4 worm cellular contexts compared by ENCODE assay signal in genomic region chrX:12881174-12881573, ce11.
A peak's percentile ranks its signal among the peaks of the same experiment; 100 is the strongest.
TF ChIP-seq lines count a peak whose summit lies in the region.

No protein-coding gene starts in this region.

TF ChIP-seq in whole organism, L1 larva, 84 proteins besides CTCF, POLR2A, EP300 and RAD21:
- TF ChIP-seq lin-14 (GFP tag; optimal IDR thresholded peaks at IDR 0.05; lab: Kevin White, UChicago) (peak; percentile 12), lin-35 (GFP tag; optimal IDR thresholded peaks at IDR 0.05; lab: Kevin White, UChicago) (no peak)

TF ChIP-seq in whole organism, L2 larva, 48 proteins besides CTCF, POLR2A, EP300 and RAD21:
- TF ChIP-seq alr-1 (tag; optimal IDR thresholded peaks at IDR 0.05; lab: Kevin White, UChicago) (no peak), elt-1 (tag; optimal IDR thresholded peaks at IDR 0.05; lab: Kevin White, UChicago) (peak; percentile 34)

TF ChIP-seq in whole organism, L3 larva, 47 proteins besides CTCF, POLR2A, EP300 and RAD21:
- peak; percentile 94 for TF ChIP-seq elt-1 (tag; optimal IDR thresholded peaks at IDR 0.05; lab: Kevin White, UChicago)
- no peak for TF ChIP-seq nhr-11 (tag; optimal IDR thresholded peaks at IDR 0.05; lab: Kevin White, UChicago)
- no peak for TF ChIP-seq elt-3 (tag; optimal IDR thresholded peaks at IDR 0.05; lab: Kevin White, UChicago)
- no peak for TF ChIP-seq ceh-9 (tag; optimal IDR thresholded peaks at IDR 0.05; lab: Kevin White, UChicago)
TF ChIP-seq in whole organism, L3 larva: peak in this region for 1.

TF ChIP-seq in whole organism, mixed stage, embryonic, 35 proteins besides CTCF, POLR2A, EP300 and RAD21:
- TF ChIP-seq ztf-11 (tag; optimal IDR thresholded peaks at IDR 0.05; lab: Kevin White, UChicago), result no peak
- peak; percentile 35 for TF ChIP-seq elt-1 (tag; optimal IDR thresholded peaks at IDR 0.05; lab: Kevin White, UChicago; ENCODE audit: borderline replicate concordance, insufficient read depth)
